Worm (Caenorhabditis elegans): ENCODE data around the gene C45G9.15.

C45G9.15 gene

DNA sequence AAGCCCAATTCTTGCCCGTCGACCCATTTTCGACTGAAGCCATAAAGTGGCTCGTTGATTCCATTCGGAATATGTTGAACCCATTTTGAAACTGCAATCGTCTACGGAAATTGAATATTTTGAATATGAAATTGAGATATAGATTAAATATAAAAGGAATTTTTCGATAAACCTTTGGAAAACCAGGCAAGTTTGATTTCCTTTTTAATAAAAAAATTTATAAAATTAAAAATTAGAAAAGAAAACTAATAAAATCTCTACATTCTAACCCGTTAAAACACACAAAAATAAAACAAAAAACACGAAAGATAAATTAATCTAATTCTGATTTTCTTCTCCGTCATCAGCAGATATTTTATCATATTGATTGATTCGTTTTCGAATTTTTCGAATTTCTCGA is 45.0 kb downstream of the C45G9.15 start, which contains the start of gene R144.12:
Gene R144.12, minus strand, starts transcription at position 101 of the 400 bp plus-strand sequence.
- no peak for TF ChIP-seq hlh-30 (tag; optimal IDR thresholded peaks at IDR 0.05; ENCODE audit: insufficient read depth)
- TF ChIP-seq npax-4 (tag; optimal IDR thresholded peaks at IDR 0.05) = no peak
- TF ChIP-seq ceh-34 (tag; optimal IDR thresholded peaks at IDR 0.05) = no peak
- no peak for TF ChIP-seq unc-86 (tag; optimal IDR thresholded peaks at IDR 0.05)
- TF ChIP-seq ceh-45 (GFP tag; IDR thresholded peaks at IDR 0.05) = no peak
- no peak for TF ChIP-seq pax-1 (tag; optimal IDR thresholded peaks at IDR 0.05)
- TF ChIP-seq dve-1 (tag; optimal IDR thresholded peaks at IDR 0.05) = no peak
- TF ChIP-seq nhr-11 (tag; optimal IDR thresholded peaks at IDR 0.05) = no peak
- no peak for TF ChIP-seq ref-2 (tag; optimal IDR thresholded peaks at IDR 0.05)
- no peak for TF ChIP-seq K09A11.1 (tag; optimal IDR thresholded peaks at IDR 0.05; ENCODE audit: insufficient read depth)
- TF ChIP-seq pros-1 (tag; optimal IDR thresholded peaks at IDR 0.05) = no peak
- TF ChIP-seq ceh-30 (tag; optimal IDR thresholded peaks at IDR 0.05) = no peak
- no peak for TF ChIP-seq hlh-8 (tag; optimal IDR thresholded peaks at IDR 0.05)
- TF ChIP-seq pag-3 (tag; optimal IDR thresholded peaks at IDR 0.05; ENCODE audit: borderline replicate concordance) = no peak

DNA sequence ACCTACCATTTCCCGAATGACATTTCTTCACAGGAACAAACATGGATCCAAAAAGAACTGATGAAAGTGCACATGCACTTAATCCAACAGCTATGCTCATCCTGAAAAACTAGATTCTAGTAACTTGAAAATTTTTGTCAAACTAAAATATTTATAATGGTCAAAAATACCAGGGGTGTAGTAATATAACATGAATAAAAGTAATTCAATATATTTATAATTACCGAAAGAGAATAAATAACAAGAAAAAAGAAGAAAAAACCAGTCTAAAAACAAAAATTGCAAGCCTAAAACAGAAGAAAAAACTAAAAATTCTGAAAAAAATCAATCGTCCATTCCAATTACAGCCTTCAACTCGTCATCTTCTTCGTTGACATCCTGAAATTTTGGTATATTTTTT is 47.2 kb downstream of the C45G9.15 start, which contains the start of gene R144.6:
Gene R144.6, minus strand, starts transcription at position 101 of the 400 bp plus-strand sequence.
- no peak for TF ChIP-seq tbx-2 (tag; optimal IDR thresholded peaks at IDR 0.05)
- TF ChIP-seq ets-4 (tag; optimal IDR thresholded peaks at IDR 0.05) = no peak

ce11 chrIII:5002231-5002630 is 49.6 kb downstream of the C45G9.15 start, which contains the start of gene R144.10:
R144.10 (minus strand) TSS chrIII:5002331.
- no peak for TF ChIP-seq fkh-10 (GFP tag; optimal IDR thresholded peaks at IDR 0.05)
- TF ChIP-seq ceh-22 (tag; optimal IDR thresholded peaks at IDR 0.05) = no peak
- no peak for TF ChIP-seq C38D4.7 (GFP tag; optimal IDR thresholded peaks at IDR 0.05)
- no peak for TF ChIP-seq pqm-1 (tag; optimal IDR thresholded peaks at IDR 0.05)
- TF ChIP-seq ceh-24 (tag; optimal IDR thresholded peaks at IDR 0.05) = no peak
- no peak for TF ChIP-seq K02D7.2 (tag; optimal IDR thresholded peaks at IDR 0.05)
- no peak for TF ChIP-seq tbx-7 (tag; optimal IDR thresholded peaks at IDR 0.05)
- TF ChIP-seq sdc-2 (tag; optimal IDR thresholded peaks at IDR 0.05) = no peak
- no peak for TF ChIP-seq hlh-15 (tag; optimal IDR thresholded peaks at IDR 0.05)
- no peak for TF ChIP-seq pros-1 (tag; optimal IDR thresholded peaks at IDR 0.05)
- no peak for TF ChIP-seq hlh-30 (tag; optimal IDR thresholded peaks at IDR 0.05; ENCODE audit: insufficient read depth)
- TF ChIP-seq Y22D7AL.16 (tag; optimal IDR thresholded peaks at IDR 0.05) = no peak
- no peak for TF ChIP-seq elt-4 (tag; optimal IDR thresholded peaks at IDR 0.05)

Measured in whole organism, late embryonic.